Fruit fly (Drosophila melanogaster) whole organism, wandering third instar larva: ENCODE data around the gene Him.

Source experiments
- Abd-B ChIP-seq: fragments of >200 bp; optimal IDR thresholded peaks from 2 replicates; lab custom pipeline; 2017; ENCODE audit warnings: missing biosample characterization, missing genetic modification characterization
- CG32264 ChIP-seq: fragments of 200-800 bp; sonication (Bioruptor generic); optimal IDR thresholded peaks from 2 replicates; lab custom pipeline; 2016; ENCODE audit warnings: missing biosample characterization, missing genetic modification characterization
- CrebA ChIP-seq: fragments of 200-800 bp; sonication (Bioruptor generic); optimal IDR thresholded peaks from 2 replicates; lab custom pipeline; 2016; ENCODE audit warnings: missing biosample characterization, mild to moderate bottlenecking, missing genetic modification characterization, borderline replicate concordance
- Dfd ChIP-seq: fragments of >200 bp; optimal IDR thresholded peaks from 2 replicates; lab custom pipeline; 2017; ENCODE audit warnings: missing biosample characterization, missing genetic modification characterization
- Dif ChIP-seq: fragments of 200-275, 200-300 bp; sonication (Bioruptor generic); optimal IDR thresholded peaks from 2 replicates; lab custom pipeline; 2018; ENCODE audit warnings: missing biosample characterization, missing genetic modification characterization; ENCODE audit not compliant: partially characterized antibody
- GATAd ChIP-seq: sonication (Bioruptor generic); optimal IDR thresholded peaks from 2 replicates; lab custom pipeline; 2016; ENCODE audit warnings: missing biosample characterization, missing genetic modification characterization
- HLH106 ChIP-seq: fragments of 200-800 bp; optimal IDR thresholded peaks from 3 replicates; lab custom pipeline; 2019; ENCODE audit warnings: missing biosample characterization, mild to moderate bottlenecking, missing genetic modification characterization, moderate library complexity
- Hnf4 ChIP-seq: fragments of 200-800 bp; sonication (Bioruptor generic); optimal IDR thresholded peaks from 2 replicates; lab custom pipeline; 2016; ENCODE audit warnings: missing biosample characterization, mild to moderate bottlenecking, missing genetic modification characterization
- Jra ChIP-seq: sonication (Bioruptor generic); optimal IDR thresholded peaks from 2 replicates; lab custom pipeline; 2016; ENCODE audit warnings: missing biosample characterization, missing genetic modification characterization
- Mio ChIP-seq: sonication (Bioruptor generic); optimal IDR thresholded peaks from 2 replicates; lab custom pipeline; 2016; ENCODE audit warnings: missing biosample characterization, missing genetic modification characterization
- Myc ChIP-seq: fragments of >200 bp; optimal IDR thresholded peaks from 2 replicates; lab custom pipeline; 2017
- OdsH ChIP-seq: fragments of 200-800 bp; sonication (Bioruptor generic); optimal IDR thresholded peaks from 2 replicates; lab custom pipeline; 2016; ENCODE audit warnings: missing biosample characterization, mild to moderate bottlenecking, missing genetic modification characterization
- Rel ChIP-seq, 2 experiments: fragments of 200-800 bp; sonication (Bioruptor generic) in 1 of 2; optimal IDR thresholded peaks; 2 replicates in 1 of 2; 3 replicates in 1 of 2; lab custom pipeline; 2016 to 2019; ENCODE audit warnings: mild to moderate bottlenecking in 2 of 2, missing biosample characterization in 2 of 2, missing genetic modification characterization in 2 of 2, moderate library complexity in 1 of 2
- Sp1 ChIP-seq: fragments of 200-800 bp; sonication (Bioruptor generic); optimal IDR thresholded peaks from 3 replicates; lab custom pipeline; 2019; ENCODE audit warnings: missing biosample characterization, mild to moderate bottlenecking, missing genetic modification characterization, moderate library complexity
- Vsx2 ChIP-seq: fragments of 200-300, 225-300 bp; sonication (Bioruptor generic); optimal IDR thresholded peaks from 2 replicates; lab custom pipeline; 2018; ENCODE audit warnings: missing biosample characterization, missing genetic modification characterization; ENCODE audit not compliant: partially characterized antibody
- br ChIP-seq: fragments of 200-800 bp; sonication (Bioruptor generic); optimal IDR thresholded peaks from 2 replicates; lab custom pipeline; 2016; ENCODE audit warnings: missing biosample characterization, missing genetic modification characterization
- brk ChIP-seq: fragments of 200-800 bp; sonication (Bioruptor generic); optimal IDR thresholded peaks from 2 replicates; lab custom pipeline; 2016; ENCODE audit warnings: missing biosample characterization, mild to moderate bottlenecking, missing genetic modification characterization
- dl ChIP-seq, 2 experiments: fragments of 175-275, 200-275 bp in 1 of 2; fragments of 200-275 bp in 1 of 2; sonication (Bioruptor generic); optimal IDR thresholded peaks; lab custom pipeline; 2018; ENCODE audit warnings: mild to moderate bottlenecking in 2 of 2, missing biosample characterization in 2 of 2, missing genetic modification characterization in 2 of 2, moderate library complexity in 2 of 2; ENCODE audit not compliant: partially characterized antibody in 2 of 2, insufficient read depth in 1 of 2
- dmrt93B ChIP-seq: fragments of 200-800 bp; sonication (Bioruptor generic); optimal IDR thresholded peaks from 2 replicates; lab custom pipeline; 2018; ENCODE audit warnings: missing biosample characterization, mild to moderate bottlenecking, missing genetic modification characterization
- dsf ChIP-seq: sonication (Bioruptor generic); optimal IDR thresholded peaks from 2 replicates; lab custom pipeline; 2016; ENCODE audit warnings: missing biosample characterization, missing genetic modification characterization, borderline replicate concordance
- foxo ChIP-seq, 2 experiments: fragments of 200-800 bp; sonication (Bioruptor generic); optimal IDR thresholded peaks; 2 replicates in 1 of 2; 3 replicates in 1 of 2; lab custom pipeline; 2016 to 2017; ENCODE audit warnings: missing biosample characterization in 2 of 2, missing genetic modification characterization in 2 of 2
- fru ChIP-seq: fragments of 200-800 bp; sonication (Bioruptor generic); optimal IDR thresholded peaks from 3 replicates; lab custom pipeline; 2016; ENCODE audit warnings: missing biosample characterization, mild to moderate bottlenecking, missing genetic modification characterization
- h ChIP-seq: fragments of 200-800 bp; sonication (Bioruptor generic); optimal IDR thresholded peaks from 3 replicates; lab custom pipeline; 2016; ENCODE audit warnings: missing biosample characterization, mild to moderate bottlenecking, missing genetic modification characterization
- jim ChIP-seq: fragments of 175-275, 200-325 bp; sonication (Bioruptor generic); optimal IDR thresholded peaks from 2 replicates; lab custom pipeline; 2016; ENCODE audit warnings: missing biosample characterization, mild to moderate bottlenecking, missing genetic modification characterization
- lola ChIP-seq: fragments of >200 bp; optimal IDR thresholded peaks from 2 replicates; lab custom pipeline; 2017; ENCODE audit warnings: missing biosample characterization, missing genetic modification characterization
- psq ChIP-seq: fragments of 200-800 bp; sonication (Bioruptor generic); optimal IDR thresholded peaks from 3 replicates; lab custom pipeline; 2017; ENCODE audit warnings: missing biosample characterization, mild to moderate bottlenecking, missing genetic modification characterization, moderate library complexity
- rgr ChIP-seq: fragments of 200-800 bp; sonication (Bioruptor generic); optimal IDR thresholded peaks from 3 replicates; lab custom pipeline; 2016; ENCODE audit warnings: missing biosample characterization, mild to moderate bottlenecking, missing genetic modification characterization
- sage ChIP-seq: fragments of 200-800 bp; sonication (Bioruptor generic); optimal IDR thresholded peaks from 2 replicates; lab custom pipeline; 2016; ENCODE audit warnings: missing biosample characterization, mild to moderate bottlenecking, missing genetic modification characterization
- sv ChIP-seq: fragments of 200-800 bp; sonication (Bioruptor generic); optimal IDR thresholded peaks from 3 replicates; lab custom pipeline; 2016; ENCODE audit warnings: missing biosample characterization, missing genetic modification characterization
- tai ChIP-seq: sonication (Bioruptor generic); optimal IDR thresholded peaks from 2 replicates; lab custom pipeline; 2016; ENCODE audit warnings: missing biosample characterization, missing genetic modification characterization
- usp ChIP-seq: fragments of >200 bp; optimal IDR thresholded peaks from 2 replicates; lab custom pipeline; 2017; ENCODE audit warnings: missing biosample characterization, missing genetic modification characterization
- woc ChIP-seq: sonication (Bioruptor generic); optimal IDR thresholded peaks from 2 replicates; lab custom pipeline; 2016; ENCODE audit warnings: missing biosample characterization, mild to moderate bottlenecking, missing genetic modification characterization

Gene Him

DNA sequence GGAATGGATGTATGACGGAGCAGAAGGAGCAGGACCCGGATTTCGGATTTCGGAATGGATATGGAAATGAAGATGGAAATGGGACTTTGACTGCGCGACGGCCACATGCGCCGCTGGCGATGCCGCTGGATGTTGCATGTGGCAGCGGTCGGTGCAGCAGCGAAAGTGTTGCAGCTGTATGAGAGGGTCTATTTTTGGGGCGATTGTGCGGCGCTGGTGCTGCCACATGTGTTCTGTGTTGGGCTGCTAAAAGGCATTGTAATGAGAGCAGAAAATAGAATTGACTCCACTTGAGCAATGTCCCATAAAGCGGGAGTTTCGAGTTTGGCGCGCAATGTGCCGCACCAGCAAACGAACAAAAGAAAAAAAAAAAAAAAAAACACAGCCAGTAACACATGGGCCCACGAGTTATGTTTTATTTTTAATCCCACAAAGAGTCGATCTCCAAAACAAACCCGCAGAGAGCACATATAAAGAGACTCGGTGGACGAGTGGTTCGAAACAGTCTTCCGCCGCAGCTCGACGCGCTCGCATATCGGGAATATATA, at the start of gene Him:
TSS of gene Him (plus strand) at position 498 of the 548 bp plus-strand sequence.
- TF ChIP-seq OdsH (GFP tag; lab: Kevin White, UChicago) (no peak), jim (GFP tag; lab: Kevin White, UChicago) (no peak), Myc (lab: Kevin White, UChicago) (no peak), Dfd (GFP tag; lab: Kevin White, UChicago) (no peak), Sp1 (GFP tag; lab: Kevin White, UChicago) (no peak), woc (no peak), dsf (GFP tag; lab: Kevin White, UChicago) (no peak), Abd-B (GFP tag; lab: Kevin White, UChicago) (no peak), Rel (GFP tag; optimal IDR thresholded peaks at IDR 0.05; lab: Kevin White, UChicago) (no peak), Rel (tag; optimal IDR thresholded peaks at IDR 0.05; lab: Kevin White, UChicago) (no peak), rgr (no peak), sage (GFP tag; lab: Kevin White, UChicago) (no peak), br (GFP tag; lab: Kevin White, UChicago) (no peak), sv (no peak), CrebA (GFP tag; lab: Kevin White, UChicago) (no peak), h (GFP tag; lab: Kevin White, UChicago) (no peak), GATAd (no peak), Mio (GFP tag; lab: Kevin White, UChicago) (no peak)

DNA sequence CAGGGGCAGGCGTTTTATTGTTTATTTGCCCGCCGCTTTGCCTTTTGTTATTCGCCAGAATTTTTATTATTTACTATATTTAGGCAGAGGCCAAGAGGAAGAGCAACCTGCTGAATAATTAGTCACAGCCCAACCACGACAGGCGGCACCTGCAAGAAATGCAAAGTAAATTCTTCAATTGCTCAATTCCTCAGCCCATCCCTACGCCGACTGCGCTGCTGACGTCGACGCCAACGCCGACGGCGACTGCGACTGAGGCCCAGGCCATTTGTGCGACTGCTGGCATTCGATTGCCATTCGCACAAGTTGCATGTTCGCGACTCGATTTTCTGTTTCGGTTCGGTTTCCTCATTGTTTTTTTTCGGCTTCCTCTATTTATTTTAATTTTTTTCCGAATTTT, 31.9 kb upstream of the Him start, which contains the start of gene Frq2:
TSS of gene Frq2 (plus strand) at position 301 of the 400 bp plus-strand sequence.
- TF ChIP-seq fru (GFP tag; lab: Kevin White, UChicago) (no peak), sage (GFP tag; lab: Kevin White, UChicago) (no peak), Myc (lab: Kevin White, UChicago) (no peak), sv (no peak), Vsx2 (GFP tag; lab: Kevin White, UChicago) (no peak), dmrt93B (GFP tag; lab: Kevin White, UChicago) (no peak), GATAd (no peak), lola (no peak)

DNA sequence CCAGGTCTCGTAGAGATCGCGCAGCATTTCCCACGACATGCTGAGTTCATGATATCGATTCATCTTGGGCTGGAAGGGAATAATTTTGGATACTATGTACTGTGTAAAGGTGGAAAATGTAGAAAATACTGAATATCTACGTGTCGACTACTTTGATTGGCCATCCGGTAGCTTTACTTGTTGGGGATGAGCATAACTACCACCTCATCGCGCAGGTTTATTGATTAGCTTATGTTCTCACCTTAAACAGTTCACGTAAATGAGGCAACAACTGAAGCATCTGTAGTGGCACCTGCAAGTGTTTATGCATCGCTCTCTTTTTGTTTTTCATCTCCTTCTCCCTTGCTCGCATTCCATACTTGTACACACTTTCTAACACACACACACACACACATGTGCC, 29.9 kb upstream of the Him start, which contains the start of gene Andorra:
TSS of gene Andorra (minus strand) at position 101 of the 400 bp plus-strand sequence.
- TF ChIP-seq usp (GFP tag; lab: Kevin White, UChicago) (no peak), Mio (GFP tag; lab: Kevin White, UChicago) (no peak), br (GFP tag; lab: Kevin White, UChicago) (no peak), Jra (GFP tag; lab: Kevin White, UChicago) (no peak), dl (GFP tag; optimal IDR thresholded peaks at IDR 0.05; lab: Kevin White, UChicago; ENCODE audit: insufficient read depth in 1 of 2, partially characterized antibody in 2 of 2) (no peak), foxo (GFP tag; optimal IDR thresholded peaks at IDR 0.05; lab: Kevin White, UChicago) (no peak), tai (no peak), Myc (lab: Kevin White, UChicago) (no peak), dsf (GFP tag; lab: Kevin White, UChicago) (no peak), jim (GFP tag; lab: Kevin White, UChicago) (no peak), HLH106 (tag; lab: Kevin White, UChicago) (no peak), CG32264 (GFP tag; lab: Kevin White, UChicago) (no peak), OdsH (GFP tag; lab: Kevin White, UChicago) (no peak)

DNA sequence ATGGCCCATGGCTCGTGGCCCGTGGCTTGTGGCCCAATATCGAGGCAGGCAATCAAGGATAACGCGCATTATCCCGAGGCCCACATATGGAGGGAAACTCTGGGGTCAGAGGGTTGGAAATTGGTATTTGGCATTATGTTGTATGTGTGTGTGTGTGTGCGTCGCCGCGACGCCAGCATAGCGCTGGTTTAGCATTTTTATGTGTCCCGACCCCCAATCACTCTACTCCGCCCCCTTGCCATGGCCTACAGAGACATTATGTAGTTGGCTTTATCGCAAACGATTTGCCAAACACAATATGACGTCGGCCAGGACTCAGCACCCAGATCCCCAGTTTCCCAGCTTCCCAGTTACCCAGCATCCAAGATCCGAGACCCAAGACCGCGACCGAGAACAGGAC, 28.1 kb upstream of the Him start:
- no peak for TF ChIP-seq fru (GFP tag; lab: Kevin White, UChicago)
- TF ChIP-seq brk (GFP tag; lab: Kevin White, UChicago): no peak

DNA sequence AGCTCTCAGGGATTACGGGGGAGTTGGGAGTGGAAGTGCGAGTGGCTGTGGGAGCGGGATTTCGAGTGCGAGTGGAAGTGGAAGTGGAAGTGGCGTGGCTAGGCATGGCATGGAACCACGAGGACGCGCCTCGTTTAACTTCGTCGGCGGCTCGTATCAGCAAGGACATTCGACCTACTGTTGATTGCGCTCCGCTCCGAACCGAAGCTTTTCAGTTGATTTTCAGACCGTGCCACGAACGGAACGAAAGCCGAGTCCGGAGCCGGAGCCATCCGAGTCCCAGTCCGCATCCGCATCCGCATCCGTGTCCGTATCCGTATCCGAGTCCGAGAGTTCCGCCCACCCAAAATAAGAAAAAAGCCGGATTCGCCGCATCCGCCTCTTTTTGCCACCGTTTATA, 23.3 kb upstream of the Him start:
- TF ChIP-seq psq (GFP tag; lab: Kevin White, UChicago) (no peak), dsf (GFP tag; lab: Kevin White, UChicago) (no peak), Dif (GFP tag; lab: Kevin White, UChicago) (no peak), Myc (lab: Kevin White, UChicago) (no peak), br (GFP tag; lab: Kevin White, UChicago) (no peak), Hnf4 (GFP tag; lab: Kevin White, UChicago) (no peak), GATAd (no peak)
